Fruit fly (Drosophila melanogaster): Measurements from ENCODE around the gene CG32500.

CG32500 gene

DNA sequence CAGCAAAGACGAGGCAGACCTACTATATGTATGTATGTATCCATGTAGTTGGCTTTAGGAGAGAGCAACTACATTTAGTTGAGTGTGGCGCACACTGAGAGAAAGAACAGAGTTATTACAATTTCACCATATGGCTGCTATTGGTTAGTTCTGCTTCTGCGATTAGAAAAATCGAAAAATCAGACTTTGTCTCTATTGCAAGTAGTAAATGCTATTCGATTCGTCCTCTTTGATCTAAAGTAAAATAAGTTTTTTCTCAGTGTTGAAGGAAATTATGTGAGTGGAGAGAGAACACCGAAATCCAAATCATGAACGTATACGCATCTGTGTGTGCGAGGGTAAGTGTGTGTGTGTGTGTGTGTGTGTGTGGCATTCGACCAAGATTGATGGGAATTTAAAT lies 29.6 kb downstream of the CG32500 start (continued):
- TF ChIP-seq CG8281 (tag; optimal IDR thresholded peaks at IDR 0.05), result peak; percentile 57
- TF ChIP-seq gce (GFP tag; IDR thresholded peaks at IDR 0.05), result peak; percentile 81
- TF ChIP-seq sisA (GFP tag; IDR thresholded peaks at IDR 0.05), result peak; percentile 89
- peak; percentile 85 for TF ChIP-seq CG34422 (GFP tag; IDR thresholded peaks at IDR 0.05)
- TF ChIP-seq dan (GFP tag; IDR thresholded peaks at IDR 0.05), result peak; percentile 78; the same call in 1 of the 2 replicates
- no peak for TF ChIP-seq Scr (GFP tag; IDR thresholded peaks at IDR 0.05; ENCODE audit: partially characterized antibody)
- peak; percentile 63 for TF ChIP-seq Neu2 (GFP tag; optimal IDR thresholded peaks at IDR 0.05; ENCODE audit: borderline replicate concordance)
- TF ChIP-seq hkb (optimal IDR thresholded peaks at IDR 0.05), result no peak
- peak; percentile 80 for TF ChIP-seq hkb (GFP tag; IDR thresholded peaks at IDR 0.05)
- peak; percentile 87 for TF ChIP-seq ci (GFP tag; IDR thresholded peaks at IDR 0.05)
- peak; percentile 55 for TF ChIP-seq stwl (tag; optimal IDR thresholded peaks at IDR 0.05)
- TF ChIP-seq CG4707 (GFP tag; optimal IDR thresholded peaks at IDR 0.05), result peak; percentile 66
- TF ChIP-seq Ada2b (GFP tag; IDR thresholded peaks at IDR 0.05), result peak; percentile 84
- TF ChIP-seq fd96Cb (tag; optimal IDR thresholded peaks at IDR 0.05), result peak; percentile 95
- TF ChIP-seq usp (GFP tag; optimal IDR thresholded peaks at IDR 0.05), result no peak
- 0 out of 2 replicates have a peak, but pooled peaks have one; percentile 25 for TF ChIP-seq toy (GFP tag; IDR thresholded peaks at IDR 0.05)
- peak; percentile 71 for TF ChIP-seq CG7372 (GFP tag; IDR thresholded peaks at IDR 0.05)
- TF ChIP-seq sc (optimal IDR thresholded peaks at IDR 0.05), result no peak
- TF ChIP-seq sc (GFP tag; optimal IDR thresholded peaks at IDR 0.05), result peak; percentile 84
- no peak for TF ChIP-seq hth (optimal IDR thresholded peaks at IDR 0.05)
- TF ChIP-seq nerfin-1 (tag; optimal IDR thresholded peaks at IDR 0.05), result peak; percentile 83
- TF ChIP-seq CHES-1-like (GFP tag; optimal IDR thresholded peaks at IDR 0.05), result peak; percentile 55
- peak; percentile 80 to 85 for TF ChIP-seq Pdp1 (GFP tag; optimal IDR thresholded peaks at IDR 0.05)
- TF ChIP-seq eve (GFP tag; optimal IDR thresholded peaks at IDR 0.05), result peak; percentile 40 to 93
- TF ChIP-seq CG32772 (GFP tag; IDR thresholded peaks at IDR 0.05), result peak; percentile 83
- TF ChIP-seq unpg (GFP tag; optimal IDR thresholded peaks at IDR 0.05), result peak; percentile 88
- no peak for TF ChIP-seq CG34376 (GFP tag; optimal IDR thresholded peaks at IDR 0.05)
- peak; percentile 50 for TF ChIP-seq ac (GFP tag; optimal IDR thresholded peaks at IDR 0.05)
- peak; percentile 70 for TF ChIP-seq CG1529 (GFP tag; optimal IDR thresholded peaks at IDR 0.05)
- peak in 1 of 3 experiments; percentile 74 for TF ChIP-seq lola (GFP tag; optimal IDR thresholded peaks at IDR 0.05)
- peak; percentile 42 for TF ChIP-seq Ets97D (GFP tag; optimal IDR thresholded peaks at IDR 0.05)
- TF ChIP-seq amos (GFP tag; IDR thresholded peaks at IDR 0.05; ENCODE audit: partially characterized antibody), result no peak
- TF ChIP-seq row (GFP tag; IDR thresholded peaks at IDR 0.05), result peak; percentile 85
- peak; percentile 85 for TF ChIP-seq Oli (tag; optimal IDR thresholded peaks at IDR 0.05)
- peak; percentile 79 for TF ChIP-seq her (GFP tag; optimal IDR thresholded peaks at IDR 0.05)
- peak; percentile 65 for TF ChIP-seq Usf (GFP tag; optimal IDR thresholded peaks at IDR 0.05)
- TF ChIP-seq Atf3 (GFP tag; optimal IDR thresholded peaks at IDR 0.05), result peak; percentile 67
- TF ChIP-seq pum (GFP tag; optimal IDR thresholded peaks at IDR 0.05), result peak; percentile 91
- peak; percentile 85 for TF ChIP-seq CG8765 (GFP tag; IDR thresholded peaks at IDR 0.05)
- no peak for TF ChIP-seq MBD-R2 (GFP tag; IDR thresholded peaks at IDR 0.05)
- TF ChIP-seq CG3281 (GFP tag; optimal IDR thresholded peaks at IDR 0.05), result peak; percentile 58
- peak; percentile 52 for TF ChIP-seq Lhr (GFP tag; optimal IDR thresholded peaks at IDR 0.05)
- no peak for TF ChIP-seq Stat92E (GFP tag; optimal IDR thresholded peaks at IDR 0.05)
- no peak for TF ChIP-seq CG43689 (GFP tag; IDR thresholded peaks at IDR 0.05)
- peak; percentile 86 for TF ChIP-seq CG8924 (tag; optimal IDR thresholded peaks at IDR 0.05)
- peak; percentile 81 for TF ChIP-seq CG11093 (GFP tag; IDR thresholded peaks at IDR 0.05)
- TF ChIP-seq stc (GFP tag; IDR thresholded peaks at IDR 0.05), result peak; percentile 67
- TF ChIP-seq Ptx1 (GFP tag; IDR thresholded peaks at IDR 0.05), result peak; percentile 85
- peak; percentile 53 for TF ChIP-seq scrt (GFP tag; optimal IDR thresholded peaks at IDR 0.05)
- 0 out of 2 replicates have a peak, but pooled peaks have one; percentile 20 for TF ChIP-seq dimm (GFP tag; IDR thresholded peaks at IDR 0.05)
- TF ChIP-seq zf30C (GFP tag; optimal IDR thresholded peaks at IDR 0.05), result peak; percentile 64
- no peak for TF ChIP-seq YL-1 (GFP tag; optimal IDR thresholded peaks at IDR 0.05)

All from whole organism, embryonic.